Worm (Caenorhabditis elegans) whole organism, late embryonic: ENCODE data around the gene mth-1.

Experiments used
- C08G9.2 ChIP-seq: sonication (generic microtip); optimal IDR thresholded peaks from 2 replicates; lab custom pipeline; 2016; ENCODE audit warnings: mild to moderate bottlenecking, missing genetic modification characterization, moderate library complexity, missing compliant biosample characterization
- F13H6.1 ChIP-seq: sonication (generic microtip); optimal IDR thresholded peaks from 2 replicates; lab custom pipeline; 2016; ENCODE audit warnings: missing genetic modification characterization, missing compliant biosample characterization
- K09A11.1 ChIP-seq: sonication (generic microtip); optimal IDR thresholded peaks from 2 replicates; lab custom pipeline; 2017; ENCODE audit warnings: antibody characterized with exemption, mild to moderate bottlenecking, missing genetic modification characterization, missing compliant biosample characterization; ENCODE audit not compliant: insufficient read depth
- Y22D7AL.16 ChIP-seq: sonication (generic microtip); optimal IDR thresholded peaks from 2 replicates; lab custom pipeline; 2016; ENCODE audit warnings: missing genetic modification characterization, missing compliant biosample characterization
- ceh-14 ChIP-seq: sonication (generic microtip); optimal IDR thresholded peaks from 2 replicates; lab custom pipeline; 2016; ENCODE audit warnings: missing genotype, missing genetic modification characterization, missing compliant biosample characterization
- ceh-2 ChIP-seq: sonication (generic microtip); optimal IDR thresholded peaks from 2 replicates; lab custom pipeline; 2016; ENCODE audit warnings: missing genotype, missing genetic modification characterization, missing compliant biosample characterization
- ceh-30 ChIP-seq: fragments of 150-350 bp; optimal IDR thresholded peaks from 2 replicates; lab custom pipeline; 2014; ENCODE audit warnings: missing biosample characterization, missing genetic modification characterization
- ceh-34 ChIP-seq: sonication (generic microtip); optimal IDR thresholded peaks from 2 replicates; lab custom pipeline; 2016; ENCODE audit warnings: mild to moderate bottlenecking, missing genetic modification characterization, missing compliant biosample characterization
- ceh-45 ChIP-seq: fragments of 200-800 bp; sonication (Bioruptor generic); IDR thresholded peaks from 2 replicates; pipeline ENCODE4 v1.3.6; 2022; ENCODE audit warnings: missing genetic modification reagents, missing genetic modification characterization, missing compliant biosample characterization
- che-1 ChIP-seq: sonication (generic microtip); optimal IDR thresholded peaks from 2 replicates; lab custom pipeline; 2016; ENCODE audit warnings: mild to moderate bottlenecking, missing genetic modification characterization, missing compliant biosample characterization
- dmd-4 ChIP-seq: sonication (generic microtip); optimal IDR thresholded peaks from 2 replicates; lab custom pipeline; 2016; ENCODE audit warnings: borderline replicate concordance, missing genetic modification characterization, missing compliant biosample characterization
- dve-1 ChIP-seq: sonication (generic microtip); optimal IDR thresholded peaks from 2 replicates; lab custom pipeline; 2017; ENCODE audit warnings: antibody characterized with exemption, mild to moderate bottlenecking, missing genetic modification characterization, missing compliant biosample characterization
- elt-2 ChIP-seq: sonication (generic microtip); optimal IDR thresholded peaks from 2 replicates; lab custom pipeline; 2016; ENCODE audit warnings: missing genetic modification reagents, missing genetic modification characterization, missing compliant biosample characterization
- elt-4 ChIP-seq: sonication (generic microtip); optimal IDR thresholded peaks from 2 replicates; lab custom pipeline; 2016; ENCODE audit warnings: missing genetic modification characterization, missing compliant biosample characterization
- ets-4 ChIP-seq: sonication (generic microtip); optimal IDR thresholded peaks from 2 replicates; lab custom pipeline; 2016; ENCODE audit warnings: missing genetic modification characterization, missing compliant biosample characterization
- eyg-1 ChIP-seq: sonication (generic microtip); optimal IDR thresholded peaks from 2 replicates; lab custom pipeline; 2016; ENCODE audit warnings: missing genotype, missing genetic modification characterization, missing compliant biosample characterization
- fax-1 ChIP-seq: sonication (generic microtip); optimal IDR thresholded peaks from 2 replicates; lab custom pipeline; 2016; ENCODE audit warnings: missing genotype, missing genetic modification characterization, missing compliant biosample characterization
- gmeb-2 ChIP-seq: sonication (generic microtip); optimal IDR thresholded peaks from 2 replicates; lab custom pipeline; 2016; ENCODE audit warnings: missing genetic modification characterization, inconsistent platforms, missing compliant biosample characterization
- hlh-13 ChIP-seq: fragments of 200-800 bp; sonication (Bioruptor generic); optimal IDR thresholded peaks from 2 replicates; lab custom pipeline; 2018; ENCODE audit warnings: mild to moderate bottlenecking, missing genetic modification characterization, missing compliant biosample characterization
- hlh-6 ChIP-seq: sonication (generic microtip); optimal IDR thresholded peaks from 2 replicates; lab custom pipeline; 2016; ENCODE audit warnings: missing genotype, missing genetic modification characterization, missing compliant biosample characterization
- lim-6 ChIP-seq: sonication (generic microtip); optimal IDR thresholded peaks from 2 replicates; lab custom pipeline; 2016; ENCODE audit warnings: missing genetic modification characterization, missing compliant biosample characterization
- madf-2 ChIP-seq: sonication (generic microtip); optimal IDR thresholded peaks from 2 replicates; lab custom pipeline; 2017; ENCODE audit warnings: missing genetic modification characterization, missing compliant biosample characterization
- mec-3 ChIP-seq: sonication (generic microtip); optimal IDR thresholded peaks from 2 replicates; lab custom pipeline; 2016; ENCODE audit warnings: borderline replicate concordance, missing genetic modification characterization, missing compliant biosample characterization
- nhr-232 ChIP-seq: sonication (generic microtip); optimal IDR thresholded peaks from 2 replicates; lab custom pipeline; 2016; ENCODE audit warnings: missing genetic modification characterization, missing compliant biosample characterization
- npax-4 ChIP-seq: sonication (generic microtip); optimal IDR thresholded peaks from 2 replicates; lab custom pipeline; 2016; ENCODE audit warnings: missing genetic modification characterization, missing compliant biosample characterization
- pag-3 ChIP-seq: sonication (generic microtip); optimal IDR thresholded peaks from 2 replicates; lab custom pipeline; 2016; ENCODE audit warnings: missing compliant biosample characterization, missing genetic modification characterization, borderline replicate concordance
- pax-1 ChIP-seq: fragments of 150-350 bp; optimal IDR thresholded peaks from 2 replicates; lab custom pipeline; 2014; ENCODE audit warnings: missing biosample characterization, missing genetic modification characterization
- pha-2 ChIP-seq: sonication (generic microtip); optimal IDR thresholded peaks from 2 replicates; lab custom pipeline; 2017; ENCODE audit warnings: mild to moderate bottlenecking, missing genetic modification characterization, missing compliant biosample characterization
- pha-4 ChIP-seq: fragments of 150-350 bp; optimal IDR thresholded peaks from 2 replicates; lab custom pipeline; 2018; ENCODE audit warnings: missing biosample characterization, missing genetic modification reagents, missing genetic modification characterization
- ref-2 ChIP-seq: sonication (generic microtip); optimal IDR thresholded peaks from 2 replicates; lab custom pipeline; 2016; ENCODE audit warnings: missing genetic modification characterization, missing compliant biosample characterization
- rnt-1 ChIP-seq: sonication (generic microtip); optimal IDR thresholded peaks from 2 replicates; lab custom pipeline; 2016; ENCODE audit warnings: missing genetic modification characterization, missing compliant biosample characterization
- sox-2 ChIP-seq: fragments of 200-800 bp; sonication (Bioruptor generic); IDR thresholded peaks from 2 replicates; pipeline ENCODE4 v1.3.6; 2022; ENCODE audit warnings: missing genetic modification reagents, missing genetic modification characterization, missing compliant biosample characterization
- tbx-2 ChIP-seq: sonication (generic microtip); optimal IDR thresholded peaks from 2 replicates; lab custom pipeline; 2016; ENCODE audit warnings: missing genetic modification characterization, missing compliant biosample characterization
- unc-3 ChIP-seq, 2 experiments: fragments of 200-800 bp in 1 of 2; sonication (Bioruptor generic) in 1 of 2; sonication (generic microtip) in 1 of 2; conservative IDR thresholded peaks in 1 of 2; optimal IDR thresholded peaks in 1 of 2; 2 replicates each; pipeline versions ENCODE4 v1.3.6 to Lab custom; 2016 to 2022; ENCODE audit warnings: missing compliant biosample characterization in 2 of 2, missing genetic modification characterization in 2 of 2, missing genetic modification reagents in 1 of 2
- unc-55 ChIP-seq: sonication (generic microtip); optimal IDR thresholded peaks from 2 replicates; lab custom pipeline; 2017; ENCODE audit warnings: missing biosample characterization, missing genetic modification reagents, missing genetic modification characterization
- ztf-16 ChIP-seq: sonication (generic microtip); optimal IDR thresholded peaks from 2 replicates; lab custom pipeline; 2017; ENCODE audit warnings: missing genetic modification characterization, missing compliant biosample characterization

mth-1 gene

DNA sequence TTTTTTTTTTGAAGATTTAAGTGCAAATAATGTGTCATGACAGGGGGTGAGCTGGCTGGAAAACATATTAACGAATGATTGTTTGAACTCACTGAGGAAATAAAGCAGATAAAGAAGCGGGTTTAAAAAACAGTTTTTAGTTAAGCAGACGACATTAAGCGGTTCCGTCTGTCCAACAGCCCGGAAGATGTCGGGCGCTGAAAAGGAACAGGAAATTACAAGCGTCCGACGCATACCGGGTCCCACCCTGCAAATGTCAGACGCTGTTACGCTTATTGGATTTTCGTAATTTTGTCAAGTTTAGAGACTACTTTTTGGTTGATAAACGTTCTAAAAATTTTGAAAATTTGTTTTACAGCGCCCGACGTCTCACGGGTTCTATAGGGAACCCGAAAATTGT is 44.0 kb downstream of the mth-1 start:
- no peak for TF ChIP-seq ztf-16 (tag; lab: Kevin White, UChicago)
- no peak for TF ChIP-seq F13H6.1 (tag; lab: Kevin White, UChicago)
- TF ChIP-seq K09A11.1 (tag; lab: Kevin White, UChicago) = no peak
- no peak for TF ChIP-seq ceh-30
- no peak for TF ChIP-seq rnt-1 (tag; lab: Kevin White, UChicago)
- no peak for TF ChIP-seq eyg-1 (tag; lab: Kevin White, UChicago)
- no peak for TF ChIP-seq unc-55 (GFP tag; lab: Kevin White, UChicago)

DNA sequence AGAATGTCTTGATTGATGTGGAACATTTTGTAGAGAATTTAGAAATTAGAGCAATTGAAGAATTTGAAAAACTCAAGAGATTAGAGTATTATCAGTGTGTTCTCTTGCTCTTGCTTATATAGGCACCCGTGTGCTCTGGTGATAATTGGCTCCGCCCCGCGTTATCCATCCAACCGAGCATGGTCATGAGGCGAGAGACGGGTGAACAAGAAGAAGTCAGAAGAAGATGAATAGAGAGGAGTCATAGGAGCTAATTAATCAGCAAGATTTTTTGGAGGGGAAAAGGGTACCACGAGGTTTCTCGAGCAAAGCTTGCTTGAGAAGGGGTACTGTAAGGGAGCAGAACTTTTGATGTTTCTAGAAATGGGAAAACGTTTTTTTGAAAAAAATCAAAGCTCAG is 45.8 kb downstream of the mth-1 start:
- TF ChIP-seq nhr-232 (tag; lab: Kevin White, UChicago) = no peak
- no peak for TF ChIP-seq C08G9.2 (tag; lab: Kevin White, UChicago)
- TF ChIP-seq ceh-2 (tag; lab: Kevin White, UChicago) = no peak
- no peak for TF ChIP-seq ceh-14
- TF ChIP-seq dmd-4 = no peak
- no peak for TF ChIP-seq pha-4 (tag; lab: Kevin White, UChicago)
- TF ChIP-seq unc-3 (GFP tag; conservative IDR thresholded peaks at IDR 0.05; lab: Robert Waterston, UW) = no peak
- no peak for TF ChIP-seq unc-3 (tag; optimal IDR thresholded peaks at IDR 0.05; lab: Kevin White, UChicago)
- no peak for TF ChIP-seq hlh-13 (GFP tag; lab: Kevin White, UChicago)
- no peak for TF ChIP-seq tbx-2 (tag; lab: Kevin White, UChicago)
- TF ChIP-seq ref-2 (tag; lab: Kevin White, UChicago) = no peak
- no peak for TF ChIP-seq fax-1 (tag; lab: Kevin White, UChicago)
- TF ChIP-seq Y22D7AL.16 (tag; lab: Kevin White, UChicago) = no peak

DNA sequence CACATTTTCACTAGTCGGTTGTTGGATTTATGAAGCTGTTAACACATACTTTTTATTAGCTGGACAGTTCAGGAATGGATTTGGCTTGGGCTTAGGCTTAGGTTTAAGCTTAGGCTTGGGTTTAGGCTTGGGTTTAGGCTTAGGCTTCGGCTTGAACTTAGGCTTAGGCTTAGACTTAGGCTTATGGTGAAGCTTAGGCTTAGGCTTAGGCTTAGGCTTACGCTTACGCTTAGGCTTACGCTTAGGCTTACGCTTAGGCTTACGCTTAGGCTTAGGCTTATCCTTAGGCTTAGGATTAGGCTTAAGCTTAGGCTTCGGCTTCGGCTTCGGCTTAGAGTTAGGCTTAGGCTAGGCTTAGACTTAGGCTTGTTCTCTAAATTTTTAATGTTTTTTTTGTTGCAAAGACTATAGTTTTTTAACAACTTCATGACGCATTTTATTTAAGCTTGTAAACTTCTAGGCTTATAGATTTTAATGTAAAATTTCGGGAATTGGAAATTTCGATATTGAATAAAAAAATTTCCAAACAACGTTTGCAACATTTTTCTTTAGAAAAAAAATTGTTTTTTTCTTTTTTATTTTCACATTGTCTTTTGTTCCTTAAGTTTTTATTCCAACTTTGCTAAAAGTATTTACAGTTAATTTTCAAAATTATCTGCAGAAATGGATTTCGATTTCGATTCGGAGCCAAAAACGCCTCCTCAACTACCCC is 48.3 kb downstream of the mth-1 start, which contains the start of gene R03H10.2:
Gene R03H10.2, plus strand, starts transcription at position 662 of the 712 bp plus-strand sequence.
- TF ChIP-seq tbx-2 (tag; lab: Kevin White, UChicago) (no peak), dve-1 (tag; lab: Kevin White, UChicago) (peak; percentile 32)

DNA sequence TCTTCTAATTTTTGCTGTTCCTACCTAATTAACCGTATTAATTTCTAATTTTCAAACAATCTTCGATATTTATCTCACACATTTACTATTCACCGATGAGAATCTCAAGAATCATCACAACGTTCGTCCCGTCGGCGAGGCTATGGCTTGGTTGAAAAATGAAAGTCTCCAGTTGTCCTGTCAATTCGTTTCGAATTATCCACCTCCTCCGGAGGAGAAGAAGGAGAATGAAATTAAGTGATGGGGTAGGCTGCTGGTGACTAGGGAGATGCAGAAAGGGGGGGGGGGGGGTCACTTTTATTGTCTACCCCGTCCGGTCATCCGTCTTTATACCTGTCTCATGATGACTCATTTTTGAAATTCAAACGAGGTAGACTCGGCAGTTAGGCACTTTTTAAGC is 50.7 kb downstream of the mth-1 start:
- TF ChIP-seq ets-4 = no peak
- no peak for TF ChIP-seq sox-2 (GFP tag; lab: Robert Waterston, UW)
- no peak for TF ChIP-seq elt-4
- no peak for TF ChIP-seq elt-2 (tag; lab: Kevin White, UChicago)
- TF ChIP-seq ceh-45 = no peak
- TF ChIP-seq lim-6 (tag; lab: Kevin White, UChicago) = no peak
- no peak for TF ChIP-seq mec-3 (tag; lab: Kevin White, UChicago)
- no peak for TF ChIP-seq ceh-30
- no peak for TF ChIP-seq madf-2 (tag; lab: Kevin White, UChicago)
- no peak for TF ChIP-seq pag-3 (tag; lab: Kevin White, UChicago)
- TF ChIP-seq hlh-6 = no peak
- TF ChIP-seq pax-1 (tag; lab: Kevin White, UChicago) = no peak
- no peak for TF ChIP-seq pha-2 (tag; lab: Kevin White, UChicago)
- no peak for TF ChIP-seq rnt-1 (tag; lab: Kevin White, UChicago)
- no peak for TF ChIP-seq npax-4 (tag; lab: Kevin White, UChicago)
- TF ChIP-seq ceh-34 (tag; lab: Kevin White, UChicago) = no peak
- TF ChIP-seq che-1 (tag; lab: Kevin White, UChicago) = no peak
- no peak for TF ChIP-seq unc-55 (GFP tag; lab: Kevin White, UChicago)
- TF ChIP-seq K09A11.1 (tag; lab: Kevin White, UChicago) = no peak
- TF ChIP-seq gmeb-2 (tag; lab: Kevin White, UChicago) = no peak
